Worm (Caenorhabditis elegans): Measurements from ENCODE around the gene C31B8.7.

The C31B8.7 gene

DNA sequence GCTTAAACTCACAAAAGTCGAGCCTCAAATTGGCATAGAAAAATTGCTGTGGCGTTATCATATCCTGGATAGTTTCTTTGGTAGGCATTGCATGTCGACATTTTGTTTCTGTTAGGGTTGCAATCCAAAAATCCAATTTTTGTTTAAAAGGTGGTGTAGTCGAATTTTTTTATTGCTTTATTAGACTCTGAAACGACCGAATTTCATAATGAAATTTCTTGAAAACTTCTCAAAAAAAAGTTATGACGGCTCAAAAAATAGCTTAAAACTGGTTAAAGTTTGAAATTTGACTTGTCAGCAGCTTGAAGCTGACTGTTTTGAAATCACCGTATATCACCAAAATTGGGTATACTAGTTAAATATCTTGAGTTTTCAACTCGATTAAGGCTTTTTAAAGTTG, 38.3 kb upstream of the C31B8.7 start, which contains the start of gene srw-143:
Gene srw-143, minus strand, starts transcription at position 101 of the 400 bp plus-strand sequence.
- TF ChIP-seq zip-5 (tag; optimal IDR thresholded peaks at IDR 0.05), result no peak
- no peak for TF ChIP-seq pax-1 (tag; optimal IDR thresholded peaks at IDR 0.05)
- no peak for TF ChIP-seq rnt-1 (tag; optimal IDR thresholded peaks at IDR 0.05)
- no peak for TF ChIP-seq ceh-24 (tag; optimal IDR thresholded peaks at IDR 0.05)
- no peak for TF ChIP-seq ceh-19 (GFP tag; optimal IDR thresholded peaks at IDR 0.05)
- no peak for TF ChIP-seq fax-1 (tag; optimal IDR thresholded peaks at IDR 0.05)
- TF ChIP-seq Y22D7AL.16 (tag; optimal IDR thresholded peaks at IDR 0.05), result no peak
- no peak for TF ChIP-seq T23F11.4 (GFP tag; optimal IDR thresholded peaks at IDR 0.05)
- no peak for TF ChIP-seq ahr-1 (tag; optimal IDR thresholded peaks at IDR 0.05)
- TF ChIP-seq hlh-8 (tag; optimal IDR thresholded peaks at IDR 0.05), result no peak
- no peak for TF ChIP-seq ama-1 (optimal IDR thresholded peaks at IDR 0.05)
- no peak for TF ChIP-seq mec-3 (tag; optimal IDR thresholded peaks at IDR 0.05; ENCODE audit: borderline replicate concordance)

ce11 chrV:2938497-2938896, 35.4 kb upstream of the C31B8.7 start, which contains the start of gene srw-141:
TSS of gene srw-141 (minus strand) at chrV:2938597.
- TF ChIP-seq madf-2 (tag; optimal IDR thresholded peaks at IDR 0.05), result no peak
- TF ChIP-seq lim-6 (tag; optimal IDR thresholded peaks at IDR 0.05), result no peak
- TF ChIP-seq sox-2 (GFP tag; IDR thresholded peaks at IDR 0.05), result no peak
- TF ChIP-seq mec-3 (tag; optimal IDR thresholded peaks at IDR 0.05; ENCODE audit: borderline replicate concordance), result no peak
- TF ChIP-seq unc-42 (tag; optimal IDR thresholded peaks at IDR 0.05), result no peak
- no peak for TF ChIP-seq ceh-30 (tag; optimal IDR thresholded peaks at IDR 0.05)
- TF ChIP-seq ceh-9 (tag; optimal IDR thresholded peaks at IDR 0.05), result no peak

ce11 chrV:2934075-2934474, 30.9 kb upstream of the C31B8.7 start, which contains the start of gene srh-247:
TSS of gene srh-247 (minus strand) at chrV:2934175.
- no peak for TF ChIP-seq K09A11.1 (tag; optimal IDR thresholded peaks at IDR 0.05; ENCODE audit: insufficient read depth)
- no peak for TF ChIP-seq unc-86 (tag; optimal IDR thresholded peaks at IDR 0.05)
- TF ChIP-seq rnt-1 (tag; optimal IDR thresholded peaks at IDR 0.05), result no peak
- TF ChIP-seq tbx-7 (tag; optimal IDR thresholded peaks at IDR 0.05), result no peak
- TF ChIP-seq ceh-19 (GFP tag; optimal IDR thresholded peaks at IDR 0.05), result no peak
- no peak for TF ChIP-seq nhr-11 (tag; optimal IDR thresholded peaks at IDR 0.05)
- TF ChIP-seq lim-6 (tag; optimal IDR thresholded peaks at IDR 0.05), result no peak
- TF ChIP-seq ceh-48 (tag; optimal IDR thresholded peaks at IDR 0.05), result no peak
- TF ChIP-seq pros-1 (tag; optimal IDR thresholded peaks at IDR 0.05), result no peak

ce11 chrV:2931252-2931651, 28.1 kb upstream of the C31B8.7 start, which contains the start of gene C31B8.1:
TSS of gene C31B8.1 (plus strand) at chrV:2931552.
- no peak for TF ChIP-seq elt-4 (tag; optimal IDR thresholded peaks at IDR 0.05)
- no peak for TF ChIP-seq dmd-4 (tag; optimal IDR thresholded peaks at IDR 0.05; ENCODE audit: borderline replicate concordance)
- TF ChIP-seq gmeb-2 (tag; optimal IDR thresholded peaks at IDR 0.05), result no peak
- TF ChIP-seq pha-4 (tag; optimal IDR thresholded peaks at IDR 0.05), result no peak
- TF ChIP-seq pat-9 (tag; optimal IDR thresholded peaks at IDR 0.05), result no peak
- TF ChIP-seq C38D4.7 (GFP tag; optimal IDR thresholded peaks at IDR 0.05), result no peak
- TF ChIP-seq mec-3 (tag; optimal IDR thresholded peaks at IDR 0.05; ENCODE audit: borderline replicate concordance), result no peak

- TF ChIP-seq unc-86 (tag; optimal IDR thresholded peaks at IDR 0.05) (no peak), ceh-31 (tag; optimal IDR thresholded peaks at IDR 0.05) (no peak), ceh-48 (tag; optimal IDR thresholded peaks at IDR 0.05) (no peak), eyg-1 (tag; optimal IDR thresholded peaks at IDR 0.05) (no peak), pha-4 (tag; optimal IDR thresholded peaks at IDR 0.05) (no peak), ets-4 (tag; optimal IDR thresholded peaks at IDR 0.05) (no peak), sdc-2 (tag; optimal IDR thresholded peaks at IDR 0.05) (no peak), pax-1 (tag; optimal IDR thresholded peaks at IDR 0.05) (no peak)
These were observed 26.6 kb upstream of the C31B8.7 start, which contains the start of gene C31B8.16 for ce11 chrV:2929753-2930152. TSS of gene C31B8.16 (plus strand) at chrV:2930053.

Measured in whole organism, late embryonic.